Fruit fly (Drosophila melanogaster) whole organism, embryonic: Measurements from ENCODE around the gene CG42592.

ENCODE experiments used
- CG10267 ChIP-seq: fragments of 200-800 bp; sonication (Bioruptor generic); optimal IDR thresholded peaks from 2 replicates; lab custom pipeline; 2018; ENCODE audit warnings: missing biosample characterization, mild to moderate bottlenecking, missing genetic modification characterization, moderate library complexity
- CG11085 ChIP-seq: fragments of 200-800 bp; sonication (Bioruptor generic); IDR thresholded peaks from 2 replicates; pipeline ENCODE4 v1.3.6; 2022; ENCODE audit warnings: missing biosample characterization, missing genetic modification characterization
- CG13287 ChIP-seq: fragments of 200-800 bp; sonication (Bioruptor generic); IDR thresholded peaks from 2 replicates; pipeline ENCODE4 v1.3.6; 2022; ENCODE audit warnings: missing biosample characterization, missing genetic modification characterization; ENCODE audit not compliant: partially characterized antibody
- CG14050 ChIP-seq: fragments of 200-800 bp; sonication (Bioruptor generic); IDR thresholded peaks from 3 replicates; pipeline ENCODE4 v1.3.6; 2022; ENCODE audit warnings: missing biosample characterization, missing genetic modification characterization
- CG14710 ChIP-seq: fragments of 200-800 bp; sonication (Bioruptor generic); optimal IDR thresholded peaks from 3 replicates; lab custom pipeline; 2019; ENCODE audit warnings: missing biosample characterization, mild to moderate bottlenecking, missing genetic modification characterization, moderate library complexity
- CG1603 ChIP-seq: fragments of 200-800 bp; sonication (Bioruptor generic); optimal IDR thresholded peaks from 2 replicates; lab custom pipeline; 2019; ENCODE audit warnings: missing biosample characterization, mild to moderate bottlenecking, missing genetic modification characterization, moderate library complexity
- CG16813 ChIP-seq: fragments of 200-800 bp; sonication (Bioruptor generic); IDR thresholded peaks from 3 replicates; pipeline ENCODE4 v1.3.6; 2022; ENCODE audit warnings: missing biosample characterization, missing genetic modification characterization; ENCODE audit not compliant: partially characterized antibody
- CG16863 ChIP-seq: fragments of 200-800 bp; sonication (Bioruptor generic); optimal IDR thresholded peaks from 3 replicates; lab custom pipeline; 2016; ENCODE audit warnings: missing biosample characterization, missing genetic modification characterization
- CG17361 ChIP-seq: fragments of 200-800 bp; sonication (Bioruptor generic); IDR thresholded peaks from 3 replicates; pipeline ENCODE4 v1.3.6; 2022; ENCODE audit warnings: missing biosample characterization, missing genetic modification characterization
- CG2120 ChIP-seq: fragments of 200-800 bp; sonication (Bioruptor generic); optimal IDR thresholded peaks from 3 replicates; lab custom pipeline; 2016; ENCODE audit warnings: missing biosample characterization, missing genetic modification characterization
- CG3726 ChIP-seq: fragments of 200-800 bp; sonication (Bioruptor generic); IDR thresholded peaks from 3 replicates; pipeline ENCODE4, ENCODE4 v1.3.6; 2022; ENCODE audit warnings: missing biosample characterization, missing genetic modification characterization
- CG4854 ChIP-seq: fragments of 200-800 bp; sonication (Bioruptor generic); optimal IDR thresholded peaks from 2 replicates; lab custom pipeline; 2016; ENCODE audit warnings: missing biosample characterization, missing genetic modification characterization, inconsistent platforms
- CG6175 ChIP-seq: fragments of 200-800 bp; sonication (Bioruptor generic); IDR thresholded peaks from 3 replicates; pipeline ENCODE4 v1.3.6; 2022; ENCODE audit warnings: missing biosample characterization, missing genetic modification characterization
- CG6813 ChIP-seq: fragments of 200-800 bp; sonication (Bioruptor generic); optimal IDR thresholded peaks from 2 replicates; lab custom pipeline; 2017; ENCODE audit warnings: missing biosample characterization, missing genetic modification characterization, mild to moderate bottlenecking, moderate library complexity, missing genetic modification reagents
- CG7963 ChIP-seq: fragments of 200-800 bp; sonication (Bioruptor generic); IDR thresholded peaks from 3 replicates; pipeline ENCODE4 v1.3.6; 2022; ENCODE audit warnings: missing biosample characterization, missing genetic modification characterization; ENCODE audit not compliant: partially characterized antibody
- Chrac-16 ChIP-seq: fragments of 200-800 bp; sonication (Bioruptor generic); optimal IDR thresholded peaks from 3 replicates; lab custom pipeline; 2016; ENCODE audit warnings: missing biosample characterization, missing genetic modification characterization
- Dip3 ChIP-seq: fragments of 200-800 bp; sonication (Bioruptor generic); optimal IDR thresholded peaks from 3 replicates; lab custom pipeline; 2016; ENCODE audit warnings: missing biosample characterization, missing genetic modification characterization
- HLH3B ChIP-seq: fragments of 200-800 bp; sonication (Bioruptor generic); IDR thresholded peaks from 2 replicates; pipeline ENCODE4 v1.3.6; 2022; ENCODE audit warnings: missing biosample characterization, missing genetic modification characterization
- HmgZ ChIP-seq: fragments of 200-800 bp; sonication (Bioruptor generic); optimal IDR thresholded peaks from 2 replicates; lab custom pipeline; 2018; ENCODE audit warnings: missing biosample characterization, mild to moderate bottlenecking, missing genetic modification characterization
- Hsf ChIP-seq: fragments of 200-800 bp; sonication (Bioruptor generic); optimal IDR thresholded peaks from 3 replicates; lab custom pipeline; 2016; ENCODE audit warnings: missing biosample characterization, missing genetic modification characterization
- MESR4 ChIP-seq: fragments of 200-800 bp; sonication (Bioruptor generic); optimal IDR thresholded peaks from 2 replicates; lab custom pipeline; 2018; ENCODE audit warnings: missing biosample characterization, mild to moderate bottlenecking, missing genetic modification characterization, moderate library complexity
- Med ChIP-seq: fragments of 200-800 bp; sonication (Bioruptor generic); peaks from one replicate; lab custom pipeline; 2016; ENCODE audit warnings: missing biosample characterization, missing genetic modification characterization, mild to moderate bottlenecking, inconsistent platforms, moderate library complexity
- NC2β ChIP-seq: fragments of 200-800 bp; sonication (Bioruptor generic); optimal IDR thresholded peaks from 2 replicates; lab custom pipeline; 2016; ENCODE audit warnings: missing biosample characterization, missing genetic modification characterization
- Nf-YB ChIP-seq: fragments of 200-800 bp; sonication (Bioruptor generic); optimal IDR thresholded peaks from 3 replicates; lab custom pipeline; 2019; ENCODE audit warnings: missing biosample characterization, mild to moderate bottlenecking, missing genetic modification characterization, moderate library complexity
- NfI ChIP-seq: fragments of 200-800 bp; sonication (Bioruptor generic); optimal IDR thresholded peaks from 3 replicates; lab custom pipeline; 2018; ENCODE audit warnings: missing biosample characterization, mild to moderate bottlenecking, missing genetic modification characterization, moderate library complexity
- PHDP ChIP-seq: fragments of 200-800 bp; sonication (Bioruptor generic); optimal IDR thresholded peaks from 3 replicates; lab custom pipeline; 2018; ENCODE audit warnings: missing biosample characterization, mild to moderate bottlenecking, missing genetic modification characterization, moderate library complexity
- Sox100B ChIP-seq: fragments of 200-800 bp; sonication (Bioruptor generic); optimal IDR thresholded peaks from 3 replicates; lab custom pipeline; 2018; ENCODE audit warnings: missing biosample characterization, mild to moderate bottlenecking, missing genetic modification characterization
- Spps ChIP-seq: fragments of 200-800 bp; sonication (Bioruptor generic); optimal IDR thresholded peaks from 2 replicates; lab custom pipeline; 2018; ENCODE audit warnings: missing biosample characterization, mild to moderate bottlenecking, missing genetic modification characterization
- YL-1 ChIP-seq: fragments of 200-800 bp; sonication (Bioruptor generic); optimal IDR thresholded peaks from 3 replicates; lab custom pipeline; 2017; ENCODE audit warnings: missing biosample characterization, mild to moderate bottlenecking, missing genetic modification characterization
- ap ChIP-seq: fragments of 200-800 bp; sonication (Bioruptor generic); IDR thresholded peaks from 2 replicates; pipeline ENCODE4 v1.3.6; 2022; ENCODE audit warnings: missing biosample characterization, missing genetic modification characterization
- az2 ChIP-seq: fragments of 200-800 bp; sonication (Bioruptor generic); optimal IDR thresholded peaks from 3 replicates; lab custom pipeline; 2016; ENCODE audit warnings: missing biosample characterization, missing genetic modification characterization
- bowl ChIP-seq: fragments of 200-800 bp; sonication (Bioruptor generic); IDR thresholded peaks from 2 replicates; pipeline ENCODE4 v1.3.6; 2022; ENCODE audit warnings: missing biosample characterization, missing genetic modification characterization
- br ChIP-seq: fragments of >200 bp; optimal IDR thresholded peaks from 2 replicates; lab custom pipeline; 2017
- chinmo ChIP-seq: fragments of 200-800 bp; sonication (Bioruptor generic); IDR thresholded peaks from 4 replicates; pipeline ENCODE4 v1.3.6; 2022; ENCODE audit warnings: missing biosample characterization, missing genetic modification characterization; ENCODE audit not compliant: partially characterized antibody
- ems ChIP-seq: fragments of 200-800 bp; sonication (Bioruptor generic); optimal IDR thresholded peaks from 3 replicates; lab custom pipeline; 2016; ENCODE audit warnings: missing biosample characterization, missing genetic modification characterization
- eve ChIP-seq, 2 experiments: fragments of >200 bp; optimal IDR thresholded peaks; 2 replicates each; lab custom pipeline; 2017; ENCODE audit warnings: missing biosample characterization in 2 of 2, missing genetic modification characterization in 2 of 2
- ewg ChIP-seq: fragments of 200-800 bp; sonication (Bioruptor generic); optimal IDR thresholded peaks from 3 replicates; lab custom pipeline; 2017; ENCODE audit warnings: mild to moderate bottlenecking, missing biosample characterization, missing genetic modification reagents, missing genetic modification characterization
- fru ChIP-seq: fragments of >200 bp; optimal IDR thresholded peaks from 2 replicates; lab custom pipeline; 2017
- ftz-f1 ChIP-seq: fragments of 200-800 bp; sonication (Bioruptor generic); optimal IDR thresholded peaks from 2 replicates; lab custom pipeline; 2016; ENCODE audit warnings: missing biosample characterization, missing genetic modification characterization
- grn ChIP-seq: fragments of 200-800 bp; sonication (Bioruptor generic); optimal IDR thresholded peaks from 3 replicates; lab custom pipeline; 2017; ENCODE audit warnings: missing biosample characterization, missing genetic modification characterization
- ind ChIP-seq: fragments of 200-800 bp; sonication (Bioruptor generic); optimal IDR thresholded peaks from 3 replicates; lab custom pipeline; 2016; ENCODE audit warnings: missing biosample characterization, missing genetic modification characterization
- inv ChIP-seq: fragments of 200-800 bp; sonication (Bioruptor generic); IDR thresholded peaks from 2 replicates; pipeline ENCODE4 v1.3.6; 2022; ENCODE audit warnings: missing biosample characterization, missing genetic modification characterization; ENCODE audit not compliant: partially characterized antibody
- lab ChIP-seq: fragments of 200-800 bp; sonication (Bioruptor generic); optimal IDR thresholded peaks from 3 replicates; lab custom pipeline; 2017; ENCODE audit warnings: missing biosample characterization, missing genetic modification characterization, mild to moderate bottlenecking, moderate library complexity, missing genetic modification reagents
- mam ChIP-seq: fragments of 200-800 bp; sonication (Bioruptor generic); optimal IDR thresholded peaks from 3 replicates; lab custom pipeline; 2016; ENCODE audit warnings: missing biosample characterization, missing genetic modification characterization
- mld ChIP-seq: fragments of 200-800 bp; sonication (Bioruptor generic); IDR thresholded peaks from 3 replicates; pipeline ENCODE4 v1.3.6; 2022; ENCODE audit warnings: missing biosample characterization, missing genetic modification characterization; ENCODE audit not compliant: partially characterized antibody
- pho ChIP-seq: fragments of 200-800 bp; sonication (Bioruptor generic); optimal IDR thresholded peaks from 2 replicates; lab custom pipeline; 2016; ENCODE audit warnings: missing biosample characterization, missing genetic modification characterization
- pros ChIP-seq: fragments of 200-800 bp; sonication (Bioruptor generic); optimal IDR thresholded peaks from 3 replicates; lab custom pipeline; 2019; ENCODE audit warnings: missing biosample characterization, mild to moderate bottlenecking, missing genetic modification characterization, moderate library complexity
- stwl ChIP-seq: fragments of 200-800 bp; sonication (Bioruptor generic); optimal IDR thresholded peaks from 3 replicates; lab custom pipeline; 2018; ENCODE audit warnings: missing biosample characterization, mild to moderate bottlenecking, missing genetic modification characterization, moderate library complexity
- tgo ChIP-seq: fragments of 200-800 bp; sonication (Bioruptor generic); IDR thresholded peaks from 3 replicates; pipeline ENCODE4 v1.3.6; 2022; ENCODE audit warnings: missing biosample characterization, missing genetic modification characterization

Gene CG42592

DNA sequence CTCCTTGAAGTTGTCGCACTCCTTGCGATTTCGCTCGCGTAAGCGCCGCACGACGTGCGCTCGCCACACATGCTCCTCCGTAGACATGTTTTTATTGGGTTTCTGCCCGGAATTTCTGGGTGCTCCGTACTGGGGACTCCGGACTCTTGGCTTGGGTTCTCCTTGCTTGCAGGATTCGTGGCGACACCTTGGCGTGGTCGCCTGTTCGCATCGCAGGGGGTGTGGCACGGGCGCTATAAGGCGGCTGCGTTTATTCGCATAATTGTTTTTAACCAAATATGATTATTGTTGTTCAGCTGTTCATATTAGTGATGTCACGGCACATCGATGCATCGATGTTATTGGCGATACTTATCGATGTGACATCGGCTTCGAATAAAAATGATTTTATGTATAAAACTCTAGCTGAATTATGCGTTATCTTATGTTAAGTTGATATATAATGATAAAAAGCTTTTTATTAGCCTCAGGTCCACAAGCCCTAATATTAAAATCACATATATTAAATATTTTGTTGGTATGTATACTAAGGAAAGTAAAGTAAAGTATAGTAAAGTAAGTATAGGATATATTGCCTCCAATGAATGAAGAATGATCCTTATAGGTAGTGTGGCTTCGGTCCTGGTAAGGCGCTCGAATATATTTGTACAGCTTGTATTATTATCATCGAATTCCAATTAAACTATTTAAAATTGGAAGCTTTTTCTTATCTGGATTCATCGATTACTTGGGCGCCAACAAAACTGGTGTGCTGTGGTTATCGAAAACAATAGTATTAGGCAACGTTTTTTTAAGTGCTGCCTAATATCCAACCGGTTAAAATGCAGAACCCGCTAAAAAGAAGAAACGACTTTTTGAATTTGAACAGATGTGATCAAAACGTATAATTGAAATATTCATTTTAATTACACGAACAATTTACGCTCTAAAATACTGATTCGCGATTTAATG is 1.1 kb downstream of the CG42592 start, which contains the start of gene Atg16 (continued):
- no peak for TF ChIP-seq HmgZ (tag; lab: Kevin White, UChicago)
- TF ChIP-seq chinmo (GFP tag; lab: Robert Waterston, UW) = peak; percentile 97
- TF ChIP-seq stwl = no peak
- TF ChIP-seq grn (GFP tag; lab: Kevin White, UChicago) = peak; percentile 17
- no peak for TF ChIP-seq pho
- TF ChIP-seq CG6175 (GFP tag; lab: Robert Waterston, UW) = peak; percentile 18; the same call in 1 of the 3 replicates
- TF ChIP-seq lab = no peak
- TF ChIP-seq CG11085 (GFP tag; lab: Robert Waterston, UW) = no peak
- peak; percentile 94 for TF ChIP-seq CG16813 (GFP tag; lab: Robert Waterston, UW)
- TF ChIP-seq ems = no peak
- peak; percentile 3 for TF ChIP-seq CG1603 (tag; lab: Kevin White, UChicago)
- peak; percentile 84 for TF ChIP-seq Med (GFP tag; lab: Kevin White, UChicago)
- TF ChIP-seq CG13287 (GFP tag; lab: Robert Waterston, UW) = peak; percentile 85
- TF ChIP-seq Sox100B (GFP tag; lab: Kevin White, UChicago) = no peak
- TF ChIP-seq HLH3B (GFP tag; lab: Robert Waterston, UW) = no peak
- TF ChIP-seq CG14710 (tag; lab: Kevin White, UChicago) = peak; percentile 38
- TF ChIP-seq inv (GFP tag; lab: Robert Waterston, UW) = peak; percentile 93
- TF ChIP-seq pros = no peak
- no peak for TF ChIP-seq NfI (GFP tag; lab: Kevin White, UChicago)
- no peak for TF ChIP-seq mam (GFP tag; lab: Kevin White, UChicago)
- TF ChIP-seq CG14050 = no peak
- no peak for TF ChIP-seq eve (GFP tag; optimal IDR thresholded peaks at IDR 0.05; lab: Kevin White, UChicago)
- peak; percentile 36 for TF ChIP-seq CG2120 (GFP tag; lab: Kevin White, UChicago)
- no peak for TF ChIP-seq PHDP
- no peak for TF ChIP-seq bowl
- peak; percentile 91 for TF ChIP-seq CG7963 (GFP tag; lab: Robert Waterston, UW)
- no peak for TF ChIP-seq Hsf (GFP tag; lab: Kevin White, UChicago)
- no peak for TF ChIP-seq CG16863 (GFP tag; lab: Kevin White, UChicago)
- no peak for TF ChIP-seq CG4854 (GFP tag; lab: Kevin White, UChicago)
- TF ChIP-seq ap (GFP tag; lab: Robert Waterston, UW) = no peak
- no peak for TF ChIP-seq fru
- no peak for TF ChIP-seq Spps (tag; lab: Kevin White, UChicago)
- no peak for TF ChIP-seq tgo (GFP tag; lab: Robert Waterston, UW)
- no peak for TF ChIP-seq NC2β (GFP tag; lab: Kevin White, UChicago)
- peak; percentile 51; the same call in 1 of the 3 replicates for TF ChIP-seq CG17361 (GFP tag; lab: Robert Waterston, UW)
- TF ChIP-seq Chrac-16 (GFP tag; lab: Kevin White, UChicago) = no peak
- TF ChIP-seq ind (GFP tag; lab: Kevin White, UChicago) = no peak
- no peak for TF ChIP-seq ewg (GFP tag; lab: Kevin White, UChicago)
- no peak for TF ChIP-seq Dip3 (GFP tag; lab: Kevin White, UChicago)
- peak; percentile 90 for TF ChIP-seq MESR4 (GFP tag; lab: Kevin White, UChicago)
- no peak for TF ChIP-seq CG3726
- no peak for TF ChIP-seq CG6813 (GFP tag; lab: Kevin White, UChicago)
- TF ChIP-seq mld (GFP tag; lab: Robert Waterston, UW) = peak; percentile 93
- no peak for TF ChIP-seq az2 (GFP tag; lab: Kevin White, UChicago)
- TF ChIP-seq ftz-f1 = no peak
- TF ChIP-seq YL-1 (GFP tag; lab: Kevin White, UChicago) = peak; percentile 27
- TF ChIP-seq CG10267 (tag; lab: Kevin White, UChicago) = peak; percentile 90
- no peak for TF ChIP-seq Nf-YB (GFP tag; lab: Kevin White, UChicago)
- TF ChIP-seq br (lab: Kevin White, UChicago) = no peak
